Worm (Caenorhabditis elegans) whole organism, L4 larva: Measurements from ENCODE around the gene pgp-4.

ENCODE experiments used
- ZK337.2 ChIP-seq: fragments of 200-800 bp; sonication (Bioruptor generic); IDR thresholded peaks from 2 replicates; pipeline ENCODE4 v1.3.6; 2022; ENCODE audit warnings: missing genetic modification reagents, missing genetic modification characterization, missing compliant biosample characterization
- daf-12 ChIP-seq: fragments of 150-350 bp; optimal IDR thresholded peaks from 2 replicates; lab custom pipeline; 2014; ENCODE audit warnings: missing biosample characterization, missing genetic modification reagents, missing genetic modification characterization
- dpl-1 ChIP-seq: fragments of 150-350 bp; optimal IDR thresholded peaks from 2 replicates; lab custom pipeline; 2014; ENCODE audit warnings: missing biosample characterization, missing genetic modification reagents, missing genetic modification characterization
- lin-13 ChIP-seq: fragments of 150-350 bp; optimal IDR thresholded peaks from 2 replicates; lab custom pipeline; 2014; ENCODE audit warnings: missing biosample characterization, missing genetic modification reagents, missing genetic modification characterization
- nhr-77 ChIP-seq: fragments of 150-350 bp; optimal IDR thresholded peaks from 2 replicates; lab custom pipeline; 2014; ENCODE audit warnings: missing biosample characterization, missing genetic modification characterization
- pqm-1 ChIP-seq: sonication (generic microtip); optimal IDR thresholded peaks from 2 replicates; lab custom pipeline; 2017; ENCODE audit warnings: missing biosample characterization, missing genetic modification characterization
- unc-62 ChIP-seq, 3 experiments: fragments of 150-350 bp in 1 of 3; sonication (generic microtip); optimal IDR thresholded peaks in 2 of 3; peaks in 1 of 3; 1 replicate in 1 of 3; 2 replicates in 2 of 3; lab custom pipeline; 2014 to 2017; ENCODE audit warnings: missing biosample characterization in 3 of 3, missing genetic modification characterization in 3 of 3, missing genetic modification reagents in 3 of 3, missing genotype in 1 of 3

ce11 chrX:11405908-11406307 is 48.3 kb downstream of the pgp-4 start, which contains the start of gene slo-2:
- TF ChIP-seq unc-62 (GFP tag; optimal IDR thresholded peaks at IDR 0.05 in 1 of 2; lab: Kevin White, UChicago) (peak in 1 of 2 experiments; percentile 14), unc-62 (tag; optimal IDR thresholded peaks at IDR 0.05; lab: Kevin White, UChicago) (no peak), pqm-1 (tag; lab: Kevin White, UChicago) (no peak), daf-12 (tag; lab: Kevin White, UChicago) (no peak), ZK337.2 (GFP tag; lab: Robert Waterston, UW) (no peak), lin-13 (GFP tag; lab: Kevin White, UChicago) (no peak), dpl-1 (GFP tag; lab: Kevin White, UChicago) (no peak), nhr-77 (tag; lab: Kevin White, UChicago) (no peak)
